Worm (Caenorhabditis elegans): ENCODE results near the gene C24A8.5.

ce11 chrX:4307559-4308005 lies 21.1 kb downstream of the C24A8.5 start:
- TF ChIP-seq mdl-1 (tag; optimal IDR thresholded peaks at IDR 0.05) = no peak
- no peak for TF ChIP-seq sup-37 (GFP tag; optimal IDR thresholded peaks at IDR 0.05)
- TF ChIP-seq lir-3 (tag; optimal IDR thresholded peaks at IDR 0.05; ENCODE audit: poor library complexity) = no peak
- TF ChIP-seq elt-2 (tag; optimal IDR thresholded peaks at IDR 0.05) = peak; percentile 6
- TF ChIP-seq ama-1 (optimal IDR thresholded peaks at IDR 0.05) = no peak
- no peak for TF ChIP-seq lin-15B (tag; optimal IDR thresholded peaks at IDR 0.05)
- TF ChIP-seq ztf-4 (tag; optimal IDR thresholded peaks at IDR 0.05) = no peak
- no peak for TF ChIP-seq nhr-11 (tag; optimal IDR thresholded peaks at IDR 0.05)

All from whole organism, L1 larva.